Worm (Caenorhabditis elegans): Measurements from ENCODE around the gene lido-15.

Gene lido-15

ce11 chrII:3775719-3776118, 36.4 kb upstream of the lido-15 start, which contains the start of gene T24E12.3:
T24E12.3 (plus strand) TSS chrII:3776019.
- no peak for TF ChIP-seq nfya-1 (tag; optimal IDR thresholded peaks at IDR 0.05; ENCODE audit: borderline replicate concordance, insufficient read depth)
- TF ChIP-seq ama-1 (optimal IDR thresholded peaks at IDR 0.05) = no peak
- TF ChIP-seq ama-1 (GFP tag; optimal IDR thresholded peaks at IDR 0.05) = no peak
- no peak for TF ChIP-seq repo-1 (tag; optimal IDR thresholded peaks at IDR 0.05)
- TF ChIP-seq ceh-79 (tag; optimal IDR thresholded peaks at IDR 0.05) = no peak
- TF ChIP-seq nhr-27 (tag; optimal IDR thresholded peaks at IDR 0.05) = no peak
- TF ChIP-seq Y53G8AR.9 (GFP tag; conservative IDR thresholded peaks at IDR 0.05) = no peak
- TF ChIP-seq K12H6.12 (tag; optimal IDR thresholded peaks at IDR 0.05) = no peak
- TF ChIP-seq fkh-3 (tag; optimal IDR thresholded peaks at IDR 0.05) = no peak
- TF ChIP-seq egl-18 (GFP tag; IDR thresholded peaks at IDR 0.05) = no peak
- no peak for TF ChIP-seq efl-1 (GFP tag; optimal IDR thresholded peaks at IDR 0.05)
- TF ChIP-seq egrh-3 (GFP tag; IDR thresholded peaks at IDR 0.05) = no peak
- no peak for TF ChIP-seq let-607 (tag; optimal IDR thresholded peaks at IDR 0.05)
- TF ChIP-seq egl-44 (GFP tag; IDR thresholded peaks at IDR 0.05) = no peak
- no peak for TF ChIP-seq rpc-1 (optimal IDR thresholded peaks at IDR 0.05)
- TF ChIP-seq rpc-1 (tag; optimal IDR thresholded peaks at IDR 0.05) = no peak
- TF ChIP-seq Y53F4B.3 (GFP tag; IDR thresholded peaks at IDR 0.05) = no peak
- no peak for TF ChIP-seq madf-8 (GFP tag; conservative IDR thresholded peaks at IDR 0.05)
- TF ChIP-seq ccch-3 (GFP tag; optimal IDR thresholded peaks at IDR 0.05) = no peak
- TF ChIP-seq chd-7 (tag; optimal IDR thresholded peaks at IDR 0.05) = no peak

- no peak for TF ChIP-seq tbx-9 (tag; optimal IDR thresholded peaks at IDR 0.05; ENCODE audit: borderline replicate concordance)
- no peak for TF ChIP-seq dox-1 (GFP tag; IDR thresholded peaks at IDR 0.05)
- no peak for TF ChIP-seq rcor-1 (GFP tag; IDR thresholded peaks at IDR 0.05)
- no peak for TF ChIP-seq zfh-2 (GFP tag; conservative IDR thresholded peaks at IDR 0.05)
- TF ChIP-seq madf-3 (GFP tag; IDR thresholded peaks at IDR 0.05) = no peak
- no peak for TF ChIP-seq lsy-27 (tag; optimal IDR thresholded peaks at IDR 0.05; ENCODE audit: borderline replicate concordance, insufficient read depth)
- no peak for TF ChIP-seq attf-3 (GFP tag; conservative IDR thresholded peaks at IDR 0.05)
These were observed 34.3 kb upstream of the lido-15 start for ce11 chrII:3777802-3778201.

- TF ChIP-seq madf-3 (GFP tag; IDR thresholded peaks at IDR 0.05) = no peak
- no peak for TF ChIP-seq mes-4 (tag; optimal IDR thresholded peaks at IDR 0.05)
- no peak for TF ChIP-seq ZK185.1 (tag; optimal IDR thresholded peaks at IDR 0.05; ENCODE audit: poor library complexity, severe bottlenecking)
- no peak for TF ChIP-seq fkh-3 (tag; optimal IDR thresholded peaks at IDR 0.05)
- no peak for TF ChIP-seq nfya-1 (tag; optimal IDR thresholded peaks at IDR 0.05; ENCODE audit: borderline replicate concordance, insufficient read depth)
- TF ChIP-seq hlh-26 (GFP tag; conservative IDR thresholded peaks at IDR 0.05) = no peak
- no peak for TF ChIP-seq mcd-1 (GFP tag; IDR thresholded peaks at IDR 0.05)
- no peak for TF ChIP-seq hmg-20 (GFP tag; IDR thresholded peaks at IDR 0.05)
- TF ChIP-seq zfh-2 (GFP tag; conservative IDR thresholded peaks at IDR 0.05) = no peak
- no peak for TF ChIP-seq C06A6.2 (GFP tag; conservative IDR thresholded peaks at IDR 0.05)
- TF ChIP-seq tbx-9 (tag; optimal IDR thresholded peaks at IDR 0.05; ENCODE audit: borderline replicate concordance) = no peak
- TF ChIP-seq rec-8 (tag; optimal IDR thresholded peaks at IDR 0.05) = no peak
- no peak for TF ChIP-seq chd-7 (tag; optimal IDR thresholded peaks at IDR 0.05)
- TF ChIP-seq F37B4.10 (GFP tag; IDR thresholded peaks at IDR 0.05) = no peak
These were observed 32.6 kb upstream of the lido-15 start, which contains the start of gene T24E12.11 for ce11 chrII:3779463-3779862. T24E12.11 (minus strand) TSS chrII:3779563.

ce11 chrII:3781238-3781637, 30.8 kb upstream of the lido-15 start:
- no peak for TF ChIP-seq madf-8 (GFP tag; conservative IDR thresholded peaks at IDR 0.05)
- no peak for TF ChIP-seq ceh-91 (GFP tag; IDR thresholded peaks at IDR 0.05)
- TF ChIP-seq tbp1 (GFP tag; optimal IDR thresholded peaks at IDR 0.05) = no peak
- TF ChIP-seq lin-26 (GFP tag; IDR thresholded peaks at IDR 0.05) = no peak
- no peak for TF ChIP-seq B0019.2 (GFP tag; conservative IDR thresholded peaks at IDR 0.05)
- no peak for TF ChIP-seq athp-1 (tag; optimal IDR thresholded peaks at IDR 0.05)
- TF ChIP-seq ceh-40 (GFP tag; IDR thresholded peaks at IDR 0.05) = no peak
- no peak for TF ChIP-seq atf-7 (tag; optimal IDR thresholded peaks at IDR 0.05)
- no peak for TF ChIP-seq him-1 (tag; optimal IDR thresholded peaks at IDR 0.05)
- TF ChIP-seq attf-3 (GFP tag; conservative IDR thresholded peaks at IDR 0.05) = no peak
- no peak for TF ChIP-seq B0336.3 (GFP tag; IDR thresholded peaks at IDR 0.05)
- TF ChIP-seq hmg-1.2 (GFP tag; IDR thresholded peaks at IDR 0.05) = no peak
- no peak for TF ChIP-seq F39B2.1 (GFP tag; IDR thresholded peaks at IDR 0.05)
- no peak for TF ChIP-seq hmg-20 (GFP tag; IDR thresholded peaks at IDR 0.05)
